Worm (Caenorhabditis elegans): ENCODE measurements around the gene F21A3.3.
A peak's percentile ranks its signal among the peaks of the same experiment; 100 is the strongest.

F21A3.3 gene

DNA sequence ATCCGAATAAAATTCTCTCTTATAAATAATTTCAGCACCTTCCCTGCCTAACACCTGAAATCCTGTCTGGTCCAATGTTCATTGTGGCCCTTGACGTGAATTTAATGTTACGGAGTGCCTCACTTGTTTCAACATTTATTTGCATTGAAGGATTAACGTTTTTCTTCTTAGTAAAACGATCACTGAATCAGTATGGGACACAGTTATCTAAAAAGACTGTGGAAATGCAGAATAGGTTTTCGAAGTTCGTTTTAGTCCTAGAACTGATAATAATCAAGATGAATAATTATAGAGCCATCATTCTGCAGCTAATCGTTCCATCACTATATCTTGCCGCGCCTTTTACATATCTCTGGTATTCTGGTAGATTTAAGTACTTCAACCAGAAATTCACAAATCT, 22.3 kb upstream of the F21A3.3 start, which contains the start of gene srh-219:
Gene srh-219 (plus strand): TSS at position 301 of the 400 bp plus-strand sequence.
- no peak for TF ChIP-seq tbx-8 (GFP tag; optimal IDR thresholded peaks at IDR 0.05)
- no peak for TF ChIP-seq blmp-1 (tag; optimal IDR thresholded peaks at IDR 0.05)
- TF ChIP-seq pha-4 (tag; optimal IDR thresholded peaks at IDR 0.05): no peak
- TF ChIP-seq unc-39 (tag; optimal IDR thresholded peaks at IDR 0.05): no peak

ce11 chrV:15497731-15498130, 19.8 kb upstream of the F21A3.3 start:
- TF ChIP-seq lin-13 (tag; optimal IDR thresholded peaks at IDR 0.05) (peak; percentile 4), cnd-1 (tag; optimal IDR thresholded peaks at IDR 0.05) (peak; percentile 17), lsy-2 (tag; optimal IDR thresholded peaks at IDR 0.05) (no peak), pha-4 (tag; optimal IDR thresholded peaks at IDR 0.05) (peak; percentile 100), ham-2 (GFP tag; optimal IDR thresholded peaks at IDR 0.05) (peak; percentile 66), hlh-1 (tag; optimal IDR thresholded peaks at IDR 0.05) (no peak), drap-1 (GFP tag; optimal IDR thresholded peaks at IDR 0.05) (no peak), flh-1 (GFP tag; optimal IDR thresholded peaks at IDR 0.05) (no peak), nhr-28 (tag; optimal IDR thresholded peaks at IDR 0.05) (no peak), unc-120 (tag; optimal IDR thresholded peaks at IDR 0.05; ENCODE audit: poor library complexity, severe bottlenecking) (no peak)

ce11 chrV:15498434-15498833, 19.1 kb upstream of the F21A3.3 start, which contains the start of gene C06B8.7:
Gene C06B8.7 (plus strand): TSS chrV:15498734.
- no peak for TF ChIP-seq mls-2 (tag; optimal IDR thresholded peaks at IDR 0.05)
- no peak for TF ChIP-seq hlh-1 (tag; optimal IDR thresholded peaks at IDR 0.05)
- no peak for TF ChIP-seq elt-1 (tag; optimal IDR thresholded peaks at IDR 0.05; ENCODE audit: borderline replicate concordance, insufficient read depth)
- TF ChIP-seq ham-2 (GFP tag; optimal IDR thresholded peaks at IDR 0.05): no peak
- no peak for TF ChIP-seq cnd-1 (tag; optimal IDR thresholded peaks at IDR 0.05)
- no peak for TF ChIP-seq ceh-83 (GFP tag; optimal IDR thresholded peaks at IDR 0.05)
- no peak for TF ChIP-seq unc-62 (GFP tag; optimal IDR thresholded peaks at IDR 0.05)
- TF ChIP-seq nhr-2 (tag; optimal IDR thresholded peaks at IDR 0.05): no peak
- TF ChIP-seq nhr-76 (tag; optimal IDR thresholded peaks at IDR 0.05): no peak
- no peak for TF ChIP-seq zip-8 (tag; optimal IDR thresholded peaks at IDR 0.05)
- no peak for TF ChIP-seq blmp-1 (tag; optimal IDR thresholded peaks at IDR 0.05)
- TF ChIP-seq bed-3 (GFP tag; optimal IDR thresholded peaks at IDR 0.05): no peak
- no peak for TF ChIP-seq lin-32 (GFP tag; optimal IDR thresholded peaks at IDR 0.05)
- TF ChIP-seq nhr-237 (tag; optimal IDR thresholded peaks at IDR 0.05): no peak
- TF ChIP-seq mep-1 (tag; optimal IDR thresholded peaks at IDR 0.05): no peak
- no peak for TF ChIP-seq sem-2 (GFP tag; optimal IDR thresholded peaks at IDR 0.05)
- no peak for TF ChIP-seq lin-13 (tag; optimal IDR thresholded peaks at IDR 0.05)
- no peak for TF ChIP-seq ceh-43 (GFP tag; optimal IDR thresholded peaks at IDR 0.05)

- no peak for TF ChIP-seq unc-120 (tag; optimal IDR thresholded peaks at IDR 0.05; ENCODE audit: poor library complexity, severe bottlenecking)
- TF ChIP-seq lsy-2 (tag; optimal IDR thresholded peaks at IDR 0.05): no peak
- no peak for TF ChIP-seq nhr-2 (tag; optimal IDR thresholded peaks at IDR 0.05)
- TF ChIP-seq mab-5 (tag; optimal IDR thresholded peaks at IDR 0.05): no peak
- TF ChIP-seq unc-62 (GFP tag; optimal IDR thresholded peaks at IDR 0.05): no peak
- no peak for TF ChIP-seq mep-1 (tag; optimal IDR thresholded peaks at IDR 0.05)
- TF ChIP-seq lin-32 (GFP tag; optimal IDR thresholded peaks at IDR 0.05): no peak
- no peak for TF ChIP-seq sem-2 (GFP tag; optimal IDR thresholded peaks at IDR 0.05)
- no peak for TF ChIP-seq nhr-76 (tag; optimal IDR thresholded peaks at IDR 0.05)
- no peak for TF ChIP-seq ceh-43 (GFP tag; optimal IDR thresholded peaks at IDR 0.05)
- no peak for TF ChIP-seq hlh-1 (tag; optimal IDR thresholded peaks at IDR 0.05)
- no peak for TF ChIP-seq nhr-28 (tag; optimal IDR thresholded peaks at IDR 0.05)
These were observed 18.4 kb upstream of the F21A3.3 start for ce11 chrV:15499099-15499498.

ce11 chrV:15503603-15504002, 13.9 kb upstream of the F21A3.3 start:
- TF ChIP-seq nhr-12 (tag; optimal IDR thresholded peaks at IDR 0.05) (no peak), bed-3 (GFP tag; optimal IDR thresholded peaks at IDR 0.05) (no peak), sptf-1 (tag; optimal IDR thresholded peaks at IDR 0.05) (no peak), ces-1 (GFP tag; optimal IDR thresholded peaks at IDR 0.05) (no peak), ham-2 (GFP tag; optimal IDR thresholded peaks at IDR 0.05) (no peak), unc-120 (tag; optimal IDR thresholded peaks at IDR 0.05; ENCODE audit: poor library complexity, severe bottlenecking) (no peak), cnd-1 (tag; optimal IDR thresholded peaks at IDR 0.05) (no peak), lsy-2 (tag; optimal IDR thresholded peaks at IDR 0.05) (no peak), elt-3 (tag; optimal IDR thresholded peaks at IDR 0.05) (no peak), pha-4 (tag; optimal IDR thresholded peaks at IDR 0.05) (no peak), M03D4.4 (tag; optimal IDR thresholded peaks at IDR 0.05) (no peak), nhr-76 (tag; optimal IDR thresholded peaks at IDR 0.05) (no peak), ceh-43 (GFP tag; optimal IDR thresholded peaks at IDR 0.05) (no peak), unc-62 (GFP tag; optimal IDR thresholded peaks at IDR 0.05) (no peak), mab-5 (tag; optimal IDR thresholded peaks at IDR 0.05) (no peak)

All from whole organism, mixed stage, embryonic.